Fruit fly (Drosophila melanogaster): Measurements from ENCODE around the gene CG6761.

dm6 chr3L:9704162-9704748 lies 860 bp upstream of the CG6761 start, which contains the start of gene CG16711:
- TF ChIP-seq gl (tag; optimal IDR thresholded peaks at IDR 0.05), result no peak
- TF ChIP-seq CG8159 (tag; optimal IDR thresholded peaks at IDR 0.05), result no peak
- no peak for TF ChIP-seq D1 (tag; optimal IDR thresholded peaks at IDR 0.05)
- TF ChIP-seq Pif1A (GFP tag; optimal IDR thresholded peaks at IDR 0.05), result no peak
- TF ChIP-seq CG15710 (tag; optimal IDR thresholded peaks at IDR 0.05), result no peak
- no peak for TF ChIP-seq CG17806 (tag; optimal IDR thresholded peaks at IDR 0.05)
- no peak for TF ChIP-seq EcR (GFP tag; optimal IDR thresholded peaks at IDR 0.05)
- TF ChIP-seq CG32121 (GFP tag; IDR thresholded peaks at IDR 0.05), result no peak
- TF ChIP-seq Pif1B (GFP tag; optimal IDR thresholded peaks at IDR 0.05), result no peak

Data from whole organism, pupa.